Fruit fly (Drosophila melanogaster): ENCODE data around the gene CG34174.

Gene CG34174

DNA sequence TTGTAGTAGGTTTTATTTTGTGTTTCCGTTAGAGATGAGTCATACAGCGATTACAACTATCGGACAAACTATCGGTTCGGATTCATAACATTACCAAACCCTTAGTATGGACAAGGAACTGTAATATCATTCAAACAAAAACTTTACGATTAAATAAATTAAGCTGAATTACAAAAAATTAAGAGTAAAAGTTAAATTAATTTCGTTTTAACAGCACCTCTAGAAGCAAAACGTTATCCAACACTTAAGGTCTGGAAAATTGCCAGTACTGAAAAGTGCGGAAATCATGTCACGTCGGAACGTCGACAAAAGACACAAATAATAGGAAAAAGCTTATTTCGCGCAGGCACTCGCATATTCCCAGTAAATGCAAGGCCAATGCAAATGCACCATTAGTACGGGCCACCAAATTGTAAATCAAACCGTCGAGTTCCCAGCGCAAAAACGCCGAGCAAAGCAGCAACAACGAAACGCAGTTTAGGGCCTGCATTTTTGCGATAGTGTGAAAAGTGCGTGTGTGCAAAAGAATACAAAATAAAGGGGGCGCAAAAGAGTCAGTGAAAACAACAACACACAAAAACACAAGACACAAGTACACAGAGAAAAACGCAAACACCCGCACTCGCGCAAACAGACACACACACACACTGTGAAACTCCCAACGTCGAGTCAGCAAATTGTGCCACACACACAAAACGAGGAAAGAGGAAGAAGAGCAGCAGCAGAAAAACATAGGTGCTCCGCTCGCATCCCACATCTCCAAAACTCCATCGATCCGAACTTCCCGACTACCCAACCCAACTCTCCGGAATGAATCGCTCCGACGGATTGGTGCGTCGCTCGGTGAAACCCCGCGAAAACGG, 12.4 kb downstream of the CG34174 start, which contains the start of the genes CG15387 and sau (continued):
- TF ChIP-seq CG13775 (GFP tag; optimal IDR thresholded peaks at IDR 0.05) = peak; percentile 93
- TF ChIP-seq CG1832 (GFP tag; optimal IDR thresholded peaks at IDR 0.05) = no peak
- TF ChIP-seq chinmo (GFP tag; IDR thresholded peaks at IDR 0.05; ENCODE audit: partially characterized antibody) = peak; percentile 87
- no peak for TF ChIP-seq sens-2 (GFP tag; IDR thresholded peaks at IDR 0.05)
- peak in 1 of 3 experiments; percentile 82 for TF ChIP-seq lola (GFP tag; optimal IDR thresholded peaks at IDR 0.05)
- TF ChIP-seq CG18476 (GFP tag; optimal IDR thresholded peaks at IDR 0.05) = peak; percentile 89
- peak; percentile 84 for TF ChIP-seq ewg (GFP tag; optimal IDR thresholded peaks at IDR 0.05)
- TF ChIP-seq fd3F (GFP tag; optimal IDR thresholded peaks at IDR 0.05) = peak; percentile 72
- peak; percentile 41; the same call in 1 of the 2 replicates for TF ChIP-seq Poxn (GFP tag; IDR thresholded peaks at IDR 0.05)
- peak; percentile 83 for TF ChIP-seq CG7372 (GFP tag; IDR thresholded peaks at IDR 0.05)
- no peak for TF ChIP-seq hkb (optimal IDR thresholded peaks at IDR 0.05)
- TF ChIP-seq hkb (GFP tag; IDR thresholded peaks at IDR 0.05) = peak; percentile 86
- TF ChIP-seq eve (GFP tag; optimal IDR thresholded peaks at IDR 0.05) = no peak
- no peak for TF ChIP-seq tll (GFP tag; optimal IDR thresholded peaks at IDR 0.05)
- peak; percentile 81 for TF ChIP-seq CG8388 (GFP tag; optimal IDR thresholded peaks at IDR 0.05)
- peak; percentile 41 for TF ChIP-seq gfzf (GFP tag; optimal IDR thresholded peaks at IDR 0.05)
- peak; percentile 70; the same call in 1 of the 2 replicates for TF ChIP-seq CG42726 (GFP tag; IDR thresholded peaks at IDR 0.05; ENCODE audit: partially characterized antibody)
- TF ChIP-seq CG4424 (GFP tag; optimal IDR thresholded peaks at IDR 0.05) = peak; percentile 90
- TF ChIP-seq CG2678 (tag; optimal IDR thresholded peaks at IDR 0.05) = peak; percentile 88
- peak; percentile 78; the same call in 1 of the 2 replicates for TF ChIP-seq cas (GFP tag; IDR thresholded peaks at IDR 0.05)
- no peak for TF ChIP-seq prd (optimal IDR thresholded peaks at IDR 0.05)
- peak; percentile 88 for TF ChIP-seq prd (GFP tag; IDR thresholded peaks at IDR 0.05)
- peak; percentile 80 for TF ChIP-seq CG3995 (GFP tag; optimal IDR thresholded peaks at IDR 0.05)
- peak; percentile 90 for TF ChIP-seq CG13424 (tag; optimal IDR thresholded peaks at IDR 0.05)
- no peak for TF ChIP-seq fru (optimal IDR thresholded peaks at IDR 0.05)
- TF ChIP-seq CG13624 (GFP tag; optimal IDR thresholded peaks at IDR 0.05) = peak; percentile 92
- peak; percentile 75 for TF ChIP-seq CG32772 (GFP tag; IDR thresholded peaks at IDR 0.05)
- TF ChIP-seq Atf-2 (GFP tag; optimal IDR thresholded peaks at IDR 0.05) = peak; percentile 91
- TF ChIP-seq CG12104 (GFP tag; optimal IDR thresholded peaks at IDR 0.05) = peak; percentile 81
- peak; percentile 76 for TF ChIP-seq CG17568 (GFP tag; optimal IDR thresholded peaks at IDR 0.05)
- TF ChIP-seq seq (GFP tag; IDR thresholded peaks at IDR 0.05) = peak; percentile 80
- TF ChIP-seq Vsx1 (GFP tag; optimal IDR thresholded peaks at IDR 0.05) = peak; percentile 76
- peak; percentile 68 for TF ChIP-seq emc (GFP tag; optimal IDR thresholded peaks at IDR 0.05)
- TF ChIP-seq Nf-YC (tag; optimal IDR thresholded peaks at IDR 0.05) = peak; percentile 78
- peak; percentile 49; the same call in 2 of the 3 replicates for TF ChIP-seq CG11560 (tag; IDR thresholded peaks at IDR 0.05)
- TF ChIP-seq Lim3 (GFP tag; IDR thresholded peaks at IDR 0.05) = no peak
- peak; percentile 84 for TF ChIP-seq CG13296 (GFP tag; optimal IDR thresholded peaks at IDR 0.05)
- peak; percentile 90 for TF ChIP-seq mld (GFP tag; IDR thresholded peaks at IDR 0.05; ENCODE audit: partially characterized antibody)
- TF ChIP-seq Dip3 (GFP tag; optimal IDR thresholded peaks at IDR 0.05) = peak; percentile 90
- TF ChIP-seq ash1 (GFP tag; optimal IDR thresholded peaks at IDR 0.05) = no peak
- TF ChIP-seq HHEX (GFP tag; optimal IDR thresholded peaks at IDR 0.05) = peak; percentile 82
- peak; percentile 89 for TF ChIP-seq Rfx (GFP tag; IDR thresholded peaks at IDR 0.05)
- no peak for TF ChIP-seq hth (optimal IDR thresholded peaks at IDR 0.05)
- TF ChIP-seq dm (GFP tag; optimal IDR thresholded peaks at IDR 0.05) = peak; percentile 82
- peak; percentile 93 for TF ChIP-seq gro (GFP tag; optimal IDR thresholded peaks at IDR 0.05)
- TF ChIP-seq ATbp (GFP tag; optimal IDR thresholded peaks at IDR 0.05) = peak; percentile 56
- peak; percentile 87 for TF ChIP-seq CG33557 (GFP tag; optimal IDR thresholded peaks at IDR 0.05)
- TF ChIP-seq CG14965 (GFP tag; optimal IDR thresholded peaks at IDR 0.05; ENCODE audit: borderline replicate concordance) = no peak
- peak; percentile 72 for TF ChIP-seq schlank (tag; optimal IDR thresholded peaks at IDR 0.05)

Measured in whole organism, embryonic.